Fruit fly (Drosophila melanogaster) whole organism, prepupa: ENCODE data around the gene CG6788.

Source experiments
- Blimp-1 ChIP-seq: fragments of 200-800 bp; sonication (Bioruptor generic); optimal IDR thresholded peaks from 3 replicates; lab custom pipeline; 2017; ENCODE audit warnings: missing biosample characterization, missing genetic modification characterization, mild to moderate bottlenecking, moderate library complexity, missing genetic modification reagents
- CG10631 ChIP-seq: fragments of 200-800 bp; sonication (Bioruptor generic); optimal IDR thresholded peaks from 2 replicates; lab custom pipeline; 2016; ENCODE audit warnings: missing biosample characterization, missing genetic modification characterization
- CG10669 ChIP-seq: fragments of 200-800 bp; sonication (Bioruptor generic); optimal IDR thresholded peaks from 3 replicates; lab custom pipeline; 2018; ENCODE audit warnings: missing biosample characterization, mild to moderate bottlenecking, missing genetic modification characterization, moderate library complexity
- CG11294 ChIP-seq: fragments of 200-800 bp; sonication (Bioruptor generic); IDR thresholded peaks from 2 replicates; pipeline ENCODE4 v1.3.6; 2022; ENCODE audit warnings: missing biosample characterization, missing genetic modification characterization
- CG11762 ChIP-seq: fragments of 200-800 bp; sonication (Bioruptor generic); optimal IDR thresholded peaks from 3 replicates; lab custom pipeline; 2016; ENCODE audit warnings: missing biosample characterization, missing genetic modification characterization; ENCODE audit not compliant: insufficient read depth
- CG11902 ChIP-seq: fragments of 200-800 bp; sonication (Bioruptor generic); optimal IDR thresholded peaks from 3 replicates; lab custom pipeline; 2016; ENCODE audit warnings: missing biosample characterization, missing genetic modification characterization
- CG15336 ChIP-seq: fragments of 200-800 bp; sonication (Bioruptor generic); IDR thresholded peaks from 2 replicates; pipeline ENCODE4 v1.3.6; 2022; ENCODE audit warnings: missing biosample characterization, missing genetic modification characterization
- CG1621 ChIP-seq: fragments of 200-800 bp; sonication (Bioruptor generic); optimal IDR thresholded peaks from 3 replicates; lab custom pipeline; 2018; ENCODE audit warnings: missing biosample characterization, mild to moderate bottlenecking, missing genetic modification characterization
- CG16779 ChIP-seq: fragments of 200-800 bp; sonication (Bioruptor generic); optimal IDR thresholded peaks from 3 replicates; lab custom pipeline; 2017; ENCODE audit warnings: missing biosample characterization, mild to moderate bottlenecking, missing genetic modification characterization
- CG31627 ChIP-seq: fragments of 200-800 bp; sonication (Bioruptor generic); optimal IDR thresholded peaks from 3 replicates; lab custom pipeline; 2016; ENCODE audit warnings: missing biosample characterization, missing genetic modification characterization
- CG3919 ChIP-seq: fragments of 200-800 bp; sonication (Bioruptor generic); optimal IDR thresholded peaks from 3 replicates; lab custom pipeline; 2016; ENCODE audit warnings: missing biosample characterization, missing genetic modification characterization
- CG6792 ChIP-seq: fragments of 200-800 bp; sonication (Bioruptor generic); optimal IDR thresholded peaks from 3 replicates; lab custom pipeline; 2016; ENCODE audit warnings: missing biosample characterization, missing genetic modification characterization
- CG6854 ChIP-seq: fragments of 200-800 bp; sonication (Bioruptor generic); optimal IDR thresholded peaks from 2 replicates; lab custom pipeline; 2017; ENCODE audit warnings: missing biosample characterization, mild to moderate bottlenecking, missing genetic modification characterization
- CG7368 ChIP-seq: fragments of 200-800 bp; sonication (Bioruptor generic); optimal IDR thresholded peaks from 3 replicates; lab custom pipeline; 2016; ENCODE audit warnings: missing biosample characterization, missing genetic modification characterization
- CG8119 ChIP-seq: fragments of 200-800 bp; sonication (Bioruptor generic); IDR thresholded peaks from 3 replicates; pipeline ENCODE4 v1.3.6; 2022; ENCODE audit warnings: missing biosample characterization, missing genetic modification characterization
- CG8319 ChIP-seq: fragments of 200-800 bp; sonication (Bioruptor generic); optimal IDR thresholded peaks from 3 replicates; lab custom pipeline; 2016; ENCODE audit warnings: missing biosample characterization, missing genetic modification characterization
- CG8632 ChIP-seq: fragments of 200-800 bp; sonication (Bioruptor generic); optimal IDR thresholded peaks from 3 replicates; lab custom pipeline; 2016; ENCODE audit warnings: missing biosample characterization, missing genetic modification characterization
- CG9139 ChIP-seq: fragments of 200-800 bp; sonication (Bioruptor generic); optimal IDR thresholded peaks from 3 replicates; lab custom pipeline; 2017; ENCODE audit warnings: missing biosample characterization, mild to moderate bottlenecking, missing genetic modification characterization
- Eip75B ChIP-seq: fragments of 200-800 bp; sonication (Bioruptor generic); optimal IDR thresholded peaks from 3 replicates; lab custom pipeline; 2016; ENCODE audit warnings: missing biosample characterization, missing genetic modification characterization
- Eip78C ChIP-seq: fragments of 200-800 bp; sonication (Bioruptor generic); peaks from one replicate; lab custom pipeline; 2016; ENCODE audit warnings: missing biosample characterization, missing genetic modification characterization
- Eip93F ChIP-seq: fragments of 200-800 bp; sonication (Bioruptor generic); optimal IDR thresholded peaks from 2 replicates; lab custom pipeline; 2016; ENCODE audit warnings: missing biosample characterization, mild to moderate bottlenecking, missing genetic modification characterization
- Ets21C ChIP-seq: fragments of 200-800 bp; sonication (Bioruptor generic); optimal IDR thresholded peaks from 3 replicates; lab custom pipeline; 2016; ENCODE audit warnings: missing biosample characterization, missing genetic modification characterization
- Ets96B ChIP-seq: fragments of 200-800 bp; optimal IDR thresholded peaks from 2 replicates; lab custom pipeline; 2019; ENCODE audit warnings: missing biosample characterization, mild to moderate bottlenecking, missing genetic modification characterization, moderate library complexity
- Gug ChIP-seq: fragments of 200-800 bp; sonication (Bioruptor generic); IDR thresholded peaks from 2 replicates; pipeline ENCODE4 v1.3.6; 2022; ENCODE audit warnings: missing biosample characterization, missing genetic modification characterization
- Hr39 ChIP-seq: fragments of 200-800 bp; sonication (Bioruptor generic); optimal IDR thresholded peaks from 2 replicates; lab custom pipeline; 2016; ENCODE audit warnings: missing biosample characterization, missing genetic modification characterization
- Hr4 ChIP-seq: fragments of 200-800 bp; sonication (Bioruptor generic); optimal IDR thresholded peaks from 3 replicates; lab custom pipeline; 2016; ENCODE audit warnings: missing biosample characterization, missing genetic modification characterization
- OdsH ChIP-seq: fragments of 200-800 bp; sonication (Bioruptor generic); optimal IDR thresholded peaks from 3 replicates; lab custom pipeline; 2016; ENCODE audit warnings: missing biosample characterization, missing genetic modification characterization
- Smox ChIP-seq: fragments of 200-800 bp; sonication (Bioruptor generic); optimal IDR thresholded peaks from 3 replicates; lab custom pipeline; 2016; ENCODE audit warnings: missing biosample characterization, missing genetic modification characterization
- Sox14 ChIP-seq: fragments of 200-800 bp; sonication (Bioruptor generic); optimal IDR thresholded peaks from 3 replicates; lab custom pipeline; 2016; ENCODE audit warnings: missing biosample characterization, missing genetic modification characterization
- Sox15 ChIP-seq: fragments of 200-800 bp; sonication (Bioruptor generic); optimal IDR thresholded peaks from 3 replicates; lab custom pipeline; 2016; ENCODE audit warnings: missing biosample characterization, missing genetic modification characterization
- achi ChIP-seq: fragments of 200-800 bp; sonication (Bioruptor generic); optimal IDR thresholded peaks from 3 replicates; lab custom pipeline; 2016; ENCODE audit warnings: missing biosample characterization, missing genetic modification characterization
- dac ChIP-seq: fragments of 200-800 bp; sonication (Bioruptor generic); optimal IDR thresholded peaks from 2 replicates; lab custom pipeline; 2017; ENCODE audit warnings: missing biosample characterization, mild to moderate bottlenecking, missing genetic modification characterization
- dsx ChIP-seq: fragments of 200-800 bp; optimal IDR thresholded peaks from 3 replicates; lab custom pipeline; 2019; ENCODE audit warnings: missing biosample characterization, mild to moderate bottlenecking, missing genetic modification characterization, moderate library complexity; ENCODE audit not compliant: poor library complexity, severe bottlenecking
- eg ChIP-seq: fragments of 200-800 bp; sonication (Bioruptor generic); IDR thresholded peaks from 3 replicates; pipeline ENCODE4 v1.3.6; 2022; ENCODE audit warnings: missing biosample characterization, missing genetic modification characterization
- esn ChIP-seq: fragments of 200-800 bp; sonication (Bioruptor generic); optimal IDR thresholded peaks from 2 replicates; lab custom pipeline; 2016; ENCODE audit warnings: missing biosample characterization, mild to moderate bottlenecking, missing genetic modification characterization, moderate library complexity
- fd59A ChIP-seq: fragments of 200-800 bp; sonication (Bioruptor generic); optimal IDR thresholded peaks from 2 replicates; lab custom pipeline; 2017; ENCODE audit warnings: missing biosample characterization, mild to moderate bottlenecking, missing genetic modification characterization, missing genetic modification reagents
- fd85E ChIP-seq: fragments of 200-800 bp; sonication (Bioruptor generic); optimal IDR thresholded peaks from 3 replicates; lab custom pipeline; 2016; ENCODE audit warnings: missing biosample characterization, missing genetic modification characterization
- fkh ChIP-seq: fragments of 200-800 bp; sonication (Bioruptor generic); optimal IDR thresholded peaks from 3 replicates; lab custom pipeline; 2017; ENCODE audit warnings: missing biosample characterization, mild to moderate bottlenecking, missing genetic modification characterization, moderate library complexity
- net ChIP-seq: fragments of 200-800 bp; sonication (Bioruptor generic); optimal IDR thresholded peaks from 3 replicates; lab custom pipeline; 2016; ENCODE audit warnings: missing biosample characterization, missing genetic modification characterization
- pdm3 ChIP-seq: fragments of 200-800 bp; sonication (Bioruptor generic); optimal IDR thresholded peaks from 3 replicates; lab custom pipeline; 2016; ENCODE audit warnings: missing biosample characterization, missing genetic modification characterization
- salr ChIP-seq, 2 experiments: fragments of 200-800 bp; sonication (Bioruptor generic); optimal IDR thresholded peaks; 3 replicates each; lab custom pipeline; 2016 to 2018; ENCODE audit warnings: missing biosample characterization in 2 of 2, missing genetic modification characterization in 2 of 2, mild to moderate bottlenecking in 1 of 2
- spab ChIP-seq: fragments of 200-800 bp; sonication (Bioruptor generic); optimal IDR thresholded peaks from 2 replicates; lab custom pipeline; 2017; ENCODE audit warnings: missing biosample characterization, mild to moderate bottlenecking, missing genetic modification characterization, missing genetic modification reagents
- ss ChIP-seq, 2 experiments: fragments of 200-800 bp; sonication (Bioruptor generic); optimal IDR thresholded peaks; 2 replicates in 1 of 2; 3 replicates in 1 of 2; lab custom pipeline; 2017 to 2018; ENCODE audit warnings: mild to moderate bottlenecking in 2 of 2, missing biosample characterization in 2 of 2, missing genetic modification characterization in 2 of 2, moderate library complexity in 1 of 2
- topi ChIP-seq: fragments of 200-800 bp; sonication (Bioruptor generic); optimal IDR thresholded peaks from 3 replicates; lab custom pipeline; 2016; ENCODE audit warnings: missing biosample characterization, missing genetic modification characterization

Gene CG6788

dm6 chrX:17910941-17911703 lies 23.1 kb downstream of the CG6788 start, which contains the start of gene CG6847 (continued):
- TF ChIP-seq eg (GFP tag; lab: Robert Waterston, UW), result peak; percentile 73
- peak; percentile 81 for TF ChIP-seq CG8119
- TF ChIP-seq Sox15 (GFP tag; lab: Kevin White, UChicago), result peak; percentile 55
- no peak for TF ChIP-seq CG1621 (tag; lab: Kevin White, UChicago)
- peak; percentile 54 for TF ChIP-seq spab (GFP tag; lab: Kevin White, UChicago)
- TF ChIP-seq CG3919 (GFP tag; lab: Kevin White, UChicago), result peak; percentile 50
- peak; percentile 88 for TF ChIP-seq CG8632 (GFP tag; lab: Kevin White, UChicago)
- TF ChIP-seq esn (GFP tag; lab: Kevin White, UChicago), result peak; percentile 82
- TF ChIP-seq Hr39, result peak; percentile 45
- peak; percentile 76 for TF ChIP-seq Hr4
- TF ChIP-seq CG9139 (GFP tag; lab: Kevin White, UChicago), result peak; percentile 32
- peak; percentile 72 for TF ChIP-seq Eip75B (GFP tag; lab: Kevin White, UChicago)
- peak; percentile 50 for TF ChIP-seq fd59A (GFP tag; lab: Kevin White, UChicago)
- no peak for TF ChIP-seq Ets21C
- peak; percentile 35 for TF ChIP-seq dac (GFP tag; lab: Kevin White, UChicago)
- TF ChIP-seq Eip93F (GFP tag; lab: Kevin White, UChicago), result no peak
- TF ChIP-seq salr (GFP tag; optimal IDR thresholded peaks at IDR 0.05; lab: Kevin White, UChicago), result peak in 1 of 2 experiments; percentile 81
- TF ChIP-seq CG16779 (tag; lab: Kevin White, UChicago), result peak; percentile 45
- TF ChIP-seq OdsH (GFP tag; lab: Kevin White, UChicago), result peak; percentile 86
- TF ChIP-seq pdm3, result peak; percentile 62
- peak; percentile 32 for TF ChIP-seq CG10669
- no peak for TF ChIP-seq Blimp-1
- TF ChIP-seq topi, result peak; percentile 72
- TF ChIP-seq CG15336, result peak; percentile 52
- peak; percentile 70 to 82 for TF ChIP-seq ss (GFP tag; optimal IDR thresholded peaks at IDR 0.05; lab: Kevin White, UChicago)
- TF ChIP-seq CG8319 (GFP tag; lab: Kevin White, UChicago), result peak; percentile 21
- peak; percentile 19; the same call in 1 of the 2 replicates for TF ChIP-seq CG11294 (GFP tag; lab: Robert Waterston, UW)

- TF ChIP-seq CG6854 (no peak), pdm3 (no peak), fd85E (GFP tag; lab: Kevin White, UChicago) (no peak), CG8632 (GFP tag; lab: Kevin White, UChicago) (no peak), Eip78C (GFP tag; lab: Kevin White, UChicago) (peak; percentile 48), CG1621 (tag; lab: Kevin White, UChicago) (no peak), CG10669 (no peak), dsx (GFP tag; lab: Kevin White, UChicago) (no peak), salr (GFP tag; optimal IDR thresholded peaks at IDR 0.05; lab: Kevin White, UChicago) (no peak), CG7368 (GFP tag; lab: Kevin White, UChicago) (no peak), eg (GFP tag; lab: Robert Waterston, UW) (peak; percentile 26; the same call in 1 of the 3 replicates)
Measured at dm6 chrX:17912514-17912913, 24.5 kb downstream of the CG6788 start.

dm6 chrX:17914508-17914907 lies 26.5 kb downstream of the CG6788 start:
- peak; percentile 12 for TF ChIP-seq Smox (GFP tag; lab: Kevin White, UChicago)
- TF ChIP-seq achi, result peak; percentile 5
- peak; percentile 33 for TF ChIP-seq CG6792
- peak; percentile 39 for TF ChIP-seq CG3919 (GFP tag; lab: Kevin White, UChicago)
- no peak for TF ChIP-seq CG1621 (tag; lab: Kevin White, UChicago)
- TF ChIP-seq Gug, result 0 out of 2 replicates have a peak, but pooled peaks have one; percentile 18
- no peak for TF ChIP-seq Eip93F (GFP tag; lab: Kevin White, UChicago)
- TF ChIP-seq dsx (GFP tag; lab: Kevin White, UChicago), result no peak
- no peak for TF ChIP-seq fd59A (GFP tag; lab: Kevin White, UChicago)
- TF ChIP-seq Hr39, result peak; percentile 8
- peak; percentile 70 for TF ChIP-seq CG15336
- TF ChIP-seq pdm3, result peak; percentile 37
- no peak for TF ChIP-seq Ets96B (tag; lab: Kevin White, UChicago)
- no peak for TF ChIP-seq Ets21C
- TF ChIP-seq CG11294 (GFP tag; lab: Robert Waterston, UW), result 0 out of 2 replicates have a peak, but pooled peaks have one; percentile 17
- peak; percentile 23 for TF ChIP-seq CG10631 (GFP tag; lab: Kevin White, UChicago)
- no peak for TF ChIP-seq CG11902
- peak; percentile 12 for TF ChIP-seq net (GFP tag; lab: Kevin White, UChicago)
- no peak for TF ChIP-seq fkh (GFP tag; lab: Kevin White, UChicago)
- TF ChIP-seq Sox14 (GFP tag; lab: Kevin White, UChicago), result peak; percentile 7
- peak; percentile 30 for TF ChIP-seq dac (GFP tag; lab: Kevin White, UChicago)
- TF ChIP-seq CG31627 (GFP tag; lab: Kevin White, UChicago), result peak; percentile 2
- TF ChIP-seq CG11762 (GFP tag; lab: Kevin White, UChicago), result no peak
- TF ChIP-seq CG8119, result peak; percentile 57; the same call in 2 of the 3 replicates
